Fruit fly (Drosophila melanogaster) whole organism, embryonic: ENCODE results near the gene nop5.

Experiments
- Bdp1 ChIP-seq: fragments of 200-800 bp; sonication (Bioruptor generic); optimal IDR thresholded peaks from 3 replicates; lab custom pipeline; 2016; ENCODE audit warnings: missing biosample characterization, missing genetic modification characterization
- Bgb ChIP-seq: fragments of 200-800 bp; sonication (Bioruptor generic); IDR thresholded peaks from 2 replicates; pipeline ENCODE4 v1.3.6; 2022; ENCODE audit warnings: missing biosample characterization, missing genetic modification characterization; ENCODE audit not compliant: partially characterized antibody
- CG10979 ChIP-seq: fragments of 200-800 bp; sonication (Bioruptor generic); optimal IDR thresholded peaks from 2 replicates; lab custom pipeline; 2018; ENCODE audit warnings: missing biosample characterization, mild to moderate bottlenecking, missing genetic modification characterization, moderate library complexity
- CG11696 ChIP-seq: fragments of 200-800 bp; sonication (Bioruptor generic); IDR thresholded peaks from 2 replicates; pipeline ENCODE4 v1.3.6; 2022; ENCODE audit warnings: missing biosample characterization, missing genetic modification characterization
- CG12219 ChIP-seq: fragments of 200-800 bp; sonication (Bioruptor generic); optimal IDR thresholded peaks from 3 replicates; lab custom pipeline; 2018; ENCODE audit warnings: missing biosample characterization, mild to moderate bottlenecking, missing genetic modification characterization
- CG12659 ChIP-seq: fragments of 200-800 bp; sonication (Bioruptor generic); optimal IDR thresholded peaks from 3 replicates; lab custom pipeline; 2017; ENCODE audit warnings: mild to moderate bottlenecking, missing biosample characterization, missing genetic modification reagents, missing genetic modification characterization
- CG15479 ChIP-seq: fragments of 200-800 bp; sonication (Bioruptor generic); optimal IDR thresholded peaks from 3 replicates; lab custom pipeline; 2019; ENCODE audit warnings: missing biosample characterization, mild to moderate bottlenecking, missing genetic modification characterization, moderate library complexity
- CG15514 ChIP-seq: fragments of 200-800 bp; sonication (Bioruptor generic); optimal IDR thresholded peaks from 3 replicates; lab custom pipeline; 2017; ENCODE audit warnings: missing biosample characterization, missing genetic modification characterization, mild to moderate bottlenecking, moderate library complexity, missing genetic modification reagents
- CG17186 ChIP-seq: fragments of 200-800 bp; sonication (Bioruptor generic); optimal IDR thresholded peaks from 3 replicates; lab custom pipeline; 2017; ENCODE audit warnings: missing biosample characterization, missing genetic modification reagents, missing genetic modification characterization
- CG18764 ChIP-seq: fragments of 200-800 bp; sonication (Bioruptor generic); optimal IDR thresholded peaks from 3 replicates; lab custom pipeline; 2016; ENCODE audit warnings: missing biosample characterization, missing genetic modification characterization
- CG3065 ChIP-seq: fragments of 200-800 bp; sonication (Bioruptor generic); optimal IDR thresholded peaks from 2 replicates; lab custom pipeline; 2016; ENCODE audit warnings: missing biosample characterization, missing genetic modification characterization
- CG32772 ChIP-seq: fragments of 200-800 bp; sonication (Bioruptor generic); IDR thresholded peaks from 2 replicates; pipeline ENCODE4 v1.3.6; 2022; ENCODE audit warnings: missing biosample characterization, missing genetic modification characterization
- CG34422 ChIP-seq: fragments of 200-800 bp; sonication (Bioruptor generic); IDR thresholded peaks from 3 replicates; pipeline ENCODE4 v1.3.6; 2022; ENCODE audit warnings: missing biosample characterization, missing genetic modification characterization
- CG4328 ChIP-seq: fragments of 200-800 bp; sonication (Bioruptor generic); optimal IDR thresholded peaks from 3 replicates; lab custom pipeline; 2017; ENCODE audit warnings: missing biosample characterization, missing genetic modification reagents, missing genetic modification characterization
- CG4854 ChIP-seq: fragments of 200-800 bp; sonication (Bioruptor generic); optimal IDR thresholded peaks from 2 replicates; lab custom pipeline; 2016; ENCODE audit warnings: missing biosample characterization, missing genetic modification characterization, inconsistent platforms
- CG6791 ChIP-seq: fragments of 200-800 bp; sonication (Bioruptor generic); IDR thresholded peaks from 3 replicates; pipeline ENCODE4 v1.3.6; 2022; ENCODE audit warnings: missing biosample characterization, missing genetic modification characterization; ENCODE audit not compliant: partially characterized antibody
- CG8944 ChIP-seq: fragments of 200-800 bp; sonication (Bioruptor generic); optimal IDR thresholded peaks from 3 replicates; lab custom pipeline; 2016; ENCODE audit warnings: missing biosample characterization, missing genetic modification characterization
- CG9437 ChIP-seq: fragments of 200-800 bp; sonication (Bioruptor generic); optimal IDR thresholded peaks from 2 replicates; lab custom pipeline; 2018; ENCODE audit warnings: missing biosample characterization, mild to moderate bottlenecking, missing genetic modification characterization
- D ChIP-seq, 2 experiments: fragments of 200-800 bp in 1 of 2; fragments of >200 bp in 1 of 2; sonication (Bioruptor generic) in 1 of 2; optimal IDR thresholded peaks; 2 replicates in 1 of 2; 3 replicates in 1 of 2; lab custom pipeline; 2017; ENCODE audit warnings: mild to moderate bottlenecking in 1 of 2, missing biosample characterization in 1 of 2, missing genetic modification characterization in 1 of 2, missing genetic modification reagents in 1 of 2
- Drgx ChIP-seq: fragments of 200-800 bp; sonication (Bioruptor generic); IDR thresholded peaks from 2 replicates; pipeline ENCODE4 v1.3.6; 2022; ENCODE audit warnings: missing biosample characterization, missing genetic modification characterization
- E2f2 ChIP-seq: fragments of 200-800 bp; sonication (Bioruptor generic); IDR thresholded peaks from 2 replicates; pipeline ENCODE4 v1.3.6; 2022; ENCODE audit warnings: missing biosample characterization, missing genetic modification characterization
- Elba2 ChIP-seq: fragments of 200-800 bp; sonication (Bioruptor generic); optimal IDR thresholded peaks from 3 replicates; lab custom pipeline; 2016; ENCODE audit warnings: missing biosample characterization, missing genetic modification characterization
- HLH3B ChIP-seq: fragments of 200-800 bp; sonication (Bioruptor generic); IDR thresholded peaks from 2 replicates; pipeline ENCODE4 v1.3.6; 2022; ENCODE audit warnings: missing biosample characterization, missing genetic modification characterization
- Hmx ChIP-seq: fragments of 200-800 bp; sonication (Bioruptor generic); optimal IDR thresholded peaks from 2 replicates; lab custom pipeline; 2016; ENCODE audit warnings: missing biosample characterization, missing genetic modification characterization
- Hr3 ChIP-seq: fragments of 200-800 bp; sonication (Bioruptor generic); optimal IDR thresholded peaks from 3 replicates; lab custom pipeline; 2016; ENCODE audit warnings: missing biosample characterization, missing genetic modification characterization
- Lpt ChIP-seq: fragments of >200 bp; optimal IDR thresholded peaks from 2 replicates; lab custom pipeline; 2018; ENCODE audit warnings: missing biosample characterization, missing genetic modification characterization
- Med ChIP-seq: fragments of 200-800 bp; sonication (Bioruptor generic); peaks from one replicate; lab custom pipeline; 2016; ENCODE audit warnings: missing biosample characterization, missing genetic modification characterization, mild to moderate bottlenecking, inconsistent platforms, moderate library complexity
- Scr ChIP-seq: fragments of 200-800 bp; sonication (Bioruptor generic); IDR thresholded peaks from 2 replicates; pipeline ENCODE4 v1.3.6; 2022; ENCODE audit warnings: missing biosample characterization, missing genetic modification characterization; ENCODE audit not compliant: partially characterized antibody
- Sin3A ChIP-seq: fragments of >200 bp; optimal IDR thresholded peaks from 2 replicates; lab custom pipeline; 2018
- TFAM ChIP-seq: fragments of 200-800 bp; sonication (Bioruptor generic); optimal IDR thresholded peaks from 2 replicates; lab custom pipeline; 2017; ENCODE audit warnings: missing biosample characterization, missing genetic modification characterization, inconsistent platforms
- Xrp1 ChIP-seq: fragments of 200-800 bp; sonication (Bioruptor generic); IDR thresholded peaks from 2 replicates; pipeline ENCODE4 v1.3.6; 2022; ENCODE audit warnings: missing biosample characterization, missing genetic modification characterization
- bcd ChIP-seq: fragments of 200-800 bp; sonication (Bioruptor generic); optimal IDR thresholded peaks from 2 replicates; lab custom pipeline; 2017; ENCODE audit warnings: missing biosample characterization, mild to moderate bottlenecking, missing genetic modification characterization
- bowl ChIP-seq: fragments of 200-800 bp; sonication (Bioruptor generic); IDR thresholded peaks from 2 replicates; pipeline ENCODE4 v1.3.6; 2022; ENCODE audit warnings: missing biosample characterization, missing genetic modification characterization
- btn ChIP-seq: fragments of 200-800 bp; sonication (Bioruptor generic); optimal IDR thresholded peaks from 2 replicates; lab custom pipeline; 2016; ENCODE audit warnings: missing biosample characterization, missing genetic modification characterization
- chn ChIP-seq: fragments of 200-800 bp; sonication (Bioruptor generic); optimal IDR thresholded peaks from 2 replicates; lab custom pipeline; 2016; ENCODE audit warnings: missing biosample characterization, missing genetic modification characterization
- gem ChIP-seq: fragments of 200-800 bp; sonication (Bioruptor generic); optimal IDR thresholded peaks from 2 replicates; lab custom pipeline; 2019; ENCODE audit warnings: missing biosample characterization, mild to moderate bottlenecking, missing genetic modification characterization, moderate library complexity
- gro ChIP-seq: fragments of 200-800 bp; sonication (Bioruptor generic); optimal IDR thresholded peaks from 2 replicates; lab custom pipeline; 2016; ENCODE audit warnings: missing biosample characterization, missing genetic modification characterization
- gsb-n ChIP-seq: fragments of 200-800 bp; sonication (Bioruptor generic); optimal IDR thresholded peaks from 3 replicates; lab custom pipeline; 2018; ENCODE audit warnings: missing biosample characterization, mild to moderate bottlenecking, missing genetic modification characterization
- kay ChIP-seq: fragments of 200-800 bp; sonication (Bioruptor generic); optimal IDR thresholded peaks from 2 replicates; lab custom pipeline; 2016; ENCODE audit warnings: missing biosample characterization, missing genetic modification characterization
- klu ChIP-seq: fragments of 200-800 bp; sonication (Bioruptor generic); IDR thresholded peaks from 2 replicates; pipeline ENCODE4 v1.3.6; 2022; ENCODE audit warnings: missing biosample characterization, missing genetic modification characterization
- nerfin-1 ChIP-seq: fragments of 200-800 bp; sonication (Bioruptor generic); optimal IDR thresholded peaks from 3 replicates; lab custom pipeline; 2019; ENCODE audit warnings: missing biosample characterization, mild to moderate bottlenecking, missing genetic modification characterization, moderate library complexity
- nerfin-2 ChIP-seq: fragments of 200-800 bp; sonication (Bioruptor generic); IDR thresholded peaks from 2 replicates; pipeline ENCODE4 v1.3.6; 2022; ENCODE audit warnings: missing biosample characterization, missing genetic modification characterization; ENCODE audit not compliant: partially characterized antibody
- nom ChIP-seq: fragments of 200-800 bp; sonication (Bioruptor generic); optimal IDR thresholded peaks from 2 replicates; lab custom pipeline; 2017; ENCODE audit warnings: missing biosample characterization, missing genetic modification characterization, mild to moderate bottlenecking, moderate library complexity, missing genetic modification reagents
- pros ChIP-seq: fragments of 200-800 bp; sonication (Bioruptor generic); optimal IDR thresholded peaks from 3 replicates; lab custom pipeline; 2019; ENCODE audit warnings: missing biosample characterization, mild to moderate bottlenecking, missing genetic modification characterization, moderate library complexity
- salm ChIP-seq: fragments of 200-800 bp; sonication (Bioruptor generic); optimal IDR thresholded peaks from 2 replicates; lab custom pipeline; 2018; ENCODE audit warnings: missing biosample characterization, mild to moderate bottlenecking, missing genetic modification characterization
- scrt ChIP-seq: fragments of 200-800 bp; sonication (Bioruptor generic); optimal IDR thresholded peaks from 2 replicates; lab custom pipeline; 2018; ENCODE audit warnings: missing biosample characterization, mild to moderate bottlenecking, missing genetic modification characterization, moderate library complexity
- tap ChIP-seq: fragments of 200-800 bp; optimal IDR thresholded peaks from 3 replicates; lab custom pipeline; 2019; ENCODE audit warnings: missing biosample characterization, mild to moderate bottlenecking, missing genetic modification characterization, moderate library complexity
- vnd ChIP-seq: fragments of 200-800 bp; sonication (Bioruptor generic); IDR thresholded peaks from 3 replicates; pipeline ENCODE4 v1.3.6; 2022; ENCODE audit warnings: missing biosample characterization, missing genetic modification characterization; ENCODE audit not compliant: partially characterized antibody
- wdn ChIP-seq: fragments of 200-800 bp; sonication (Bioruptor generic); IDR thresholded peaks from 2 replicates; pipeline ENCODE4 v1.3.6; 2022; ENCODE audit warnings: missing biosample characterization, missing genetic modification characterization

nop5 gene

DNA sequence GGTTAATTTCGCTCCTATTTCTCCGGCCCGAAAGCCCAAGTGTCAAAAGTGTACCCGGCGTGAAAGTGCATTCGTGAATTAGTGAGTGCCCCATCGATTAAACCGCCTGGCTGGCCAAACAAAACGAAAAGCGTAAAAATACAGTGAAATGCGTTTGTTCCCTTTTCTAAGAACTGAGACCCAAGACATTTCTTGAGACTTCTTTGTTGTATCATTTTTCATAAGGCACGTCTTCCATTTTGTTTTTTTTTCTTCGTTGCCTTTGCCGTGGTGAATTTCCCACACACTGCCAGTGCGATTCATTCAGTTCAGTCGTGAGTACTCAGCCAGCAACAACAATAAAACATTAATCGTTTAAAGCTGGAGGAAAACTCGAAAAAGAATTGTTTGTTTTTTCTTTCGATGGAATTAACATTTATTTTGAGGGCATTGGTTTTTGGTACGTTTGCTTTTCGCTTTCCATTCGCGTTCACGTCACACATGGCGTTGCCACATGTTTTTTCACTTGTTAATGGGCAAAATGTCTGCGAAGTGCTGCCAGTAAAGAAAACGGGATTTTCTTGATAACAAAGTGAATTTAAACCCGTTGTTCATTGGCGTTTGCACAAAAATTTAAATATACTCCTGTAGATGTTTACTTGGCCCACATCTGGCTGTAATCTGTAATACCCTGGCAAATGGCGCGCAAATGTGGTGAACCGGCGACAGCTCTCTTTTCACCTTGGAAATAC, 3.0 kb upstream of the nop5 start (continued):
- TF ChIP-seq Elba2 (GFP tag; lab: Kevin White, UChicago) (no peak), CG8944 (GFP tag; lab: Kevin White, UChicago) (no peak), gro (GFP tag; lab: Kevin White, UChicago) (peak; percentile 34), Hr3 (GFP tag; lab: Kevin White, UChicago) (no peak), CG32772 (GFP tag; lab: Robert Waterston, UW) (peak; percentile 24; the same call in 1 of the 2 replicates), vnd (GFP tag; lab: Robert Waterston, UW) (no peak), CG17186 (GFP tag; lab: Kevin White, UChicago) (peak; percentile 22), wdn (no peak), Bgb (GFP tag; lab: Robert Waterston, UW) (no peak), CG15514 (GFP tag; lab: Kevin White, UChicago) (peak; percentile 29), TFAM (no peak), kay (GFP tag; lab: Kevin White, UChicago) (peak; percentile 11), Drgx (GFP tag; lab: Robert Waterston, UW) (no peak), Med (peak; percentile 67), Xrp1 (no peak), CG6791 (GFP tag; lab: Robert Waterston, UW) (no peak), CG4854 (GFP tag; lab: Kevin White, UChicago) (no peak), bcd (no peak), E2f2 (GFP tag; lab: Robert Waterston, UW) (0 out of 2 replicates have a peak, but pooled peaks have one; percentile 12), klu (GFP tag; lab: Robert Waterston, UW) (no peak), nerfin-1 (tag; lab: Kevin White, UChicago) (no peak), CG18764 (no peak), D (optimal IDR thresholded peaks at IDR 0.05; lab: Kevin White, UChicago) (peak; percentile 46), D (GFP tag; optimal IDR thresholded peaks at IDR 0.05; lab: Kevin White, UChicago) (no peak), scrt (GFP tag; lab: Kevin White, UChicago) (no peak), CG12659 (GFP tag; lab: Kevin White, UChicago) (peak; percentile 13), Scr (no peak), CG11696 (GFP tag; lab: Robert Waterston, UW) (no peak), CG9437 (GFP tag; lab: Kevin White, UChicago) (peak; percentile 99), Sin3A (lab: Kevin White, UChicago) (peak; percentile 19), btn (GFP tag; lab: Kevin White, UChicago) (no peak), pros (GFP tag; lab: Kevin White, UChicago) (peak; percentile 95), tap (tag; lab: Kevin White, UChicago) (peak; percentile 14), CG12219 (GFP tag; lab: Kevin White, UChicago) (no peak), salm (tag; lab: Kevin White, UChicago) (no peak), CG4328 (GFP tag; lab: Kevin White, UChicago) (no peak), CG15479 (peak; percentile 57), CG10979 (no peak), Lpt (GFP tag; lab: Kevin White, UChicago) (no peak), nom (GFP tag; lab: Kevin White, UChicago) (peak; percentile 40), CG3065 (GFP tag; lab: Kevin White, UChicago) (no peak), gem (tag; lab: Kevin White, UChicago) (peak; percentile 12), bowl (GFP tag; lab: Robert Waterston, UW) (no peak), Bdp1 (GFP tag; lab: Kevin White, UChicago) (no peak), nerfin-2 (GFP tag; lab: Robert Waterston, UW) (no peak), gsb-n (peak; percentile 16), CG34422 (GFP tag; lab: Robert Waterston, UW) (peak; percentile 59; the same call in 1 of the 3 replicates), HLH3B (GFP tag; lab: Robert Waterston, UW) (no peak), chn (GFP tag; lab: Kevin White, UChicago) (peak; percentile 28), Hmx (GFP tag; lab: Kevin White, UChicago) (peak; percentile 41)
